Worm (Caenorhabditis elegans) whole organism, young adult: ENCODE results near the gene srw-26.

Source experiments
- F22D6.2 ChIP-seq: sonication (generic microtip); optimal IDR thresholded peaks from 2 replicates; lab custom pipeline; 2016; ENCODE audit warnings: mild to moderate bottlenecking, missing genetic modification characterization, missing compliant biosample characterization
- F39B2.1 ChIP-seq: fragments of 200-800 bp; sonication (Bioruptor generic); IDR thresholded peaks from 2 replicates; pipeline ENCODE4 v1.3.6; 2022; ENCODE audit warnings: missing genetic modification reagents, missing genetic modification characterization, missing compliant biosample characterization

Gene srw-26

ce11 chrV:15884698-15885097, 47.6 kb downstream of the srw-26 start, which contains the start of gene oac-42:
TSS of gene oac-42 (minus strand) at chrV:15884798.
- TF ChIP-seq F22D6.2 (tag; lab: Kevin White, UChicago) (no peak), F39B2.1 (GFP tag; lab: Robert Waterston, UW) (no peak)
